Worm (Caenorhabditis elegans) whole organism, late embryonic: ENCODE results near the gene ncx-8.

Experiments
- lim-6 ChIP-seq: sonication (generic microtip); optimal IDR thresholded peaks from 2 replicates; lab custom pipeline; 2016; ENCODE audit warnings: missing genetic modification characterization, missing compliant biosample characterization
- npax-4 ChIP-seq: sonication (generic microtip); optimal IDR thresholded peaks from 2 replicates; lab custom pipeline; 2016; ENCODE audit warnings: missing genetic modification characterization, missing compliant biosample characterization

DNA sequence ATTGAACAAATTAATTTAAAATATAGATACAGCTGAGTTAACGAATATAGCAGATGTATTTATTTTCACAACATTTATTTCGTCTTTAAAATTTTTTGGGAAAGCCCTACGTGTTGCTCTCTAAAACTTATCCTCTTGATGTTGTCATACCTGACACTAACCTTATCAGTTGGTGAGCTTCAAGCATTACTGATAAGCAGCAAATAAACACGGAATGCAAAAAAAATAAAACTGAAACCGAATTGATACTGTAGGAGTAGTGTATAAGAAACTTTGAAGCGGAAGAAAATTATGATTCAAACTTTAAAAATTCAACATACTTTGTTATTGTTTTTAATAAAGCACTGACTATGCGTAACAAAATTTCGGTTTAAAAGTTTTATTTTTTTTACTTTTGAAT, 51.9 kb downstream of the ncx-8 start:
- TF ChIP-seq lim-6 (tag; lab: Kevin White, UChicago) = no peak
- no peak for TF ChIP-seq npax-4 (tag; lab: Kevin White, UChicago)
